Fruit fly (Drosophila melanogaster) S2 (cell line): ENCODE results near the gene Pex3.

Source experiments
- CG8478 ChIP-seq: fragments of >200 bp; optimal IDR thresholded peaks from 2 replicates; lab custom pipeline; 2018
- CTCF ChIP-seq, 2 experiments: fragments of >200 bp; optimal IDR thresholded peaks; 2 replicates each; lab custom pipeline; 2018

DNA sequence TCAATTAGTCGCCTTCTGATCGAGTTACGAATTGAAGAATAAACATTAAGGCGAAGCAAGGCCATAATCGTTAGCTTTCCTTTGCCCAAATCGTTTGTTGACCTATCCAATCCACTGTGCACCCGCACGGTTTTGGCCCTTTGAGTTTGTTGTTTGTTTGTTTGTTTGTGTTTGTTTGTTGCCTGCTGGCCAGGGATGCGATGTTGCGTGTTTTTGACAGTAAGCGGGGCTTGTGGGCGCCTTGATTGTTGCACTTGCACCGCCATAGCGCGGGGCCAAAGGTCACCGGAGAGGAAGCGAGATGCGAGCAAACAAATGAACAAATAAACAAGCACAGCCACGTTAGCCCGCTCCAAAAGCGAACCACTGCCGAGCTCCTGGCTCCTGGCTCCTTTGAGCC is 25.6 kb downstream of the Pex3 start:
- no peak for TF ChIP-seq CG8478 (lab: Kevin White, UChicago)
- TF ChIP-seq CTCF (optimal IDR thresholded peaks at IDR 0.05; lab: Kevin White, UChicago): no peak
